Fruit fly (Drosophila melanogaster) whole organism, embryonic: Measurements from ENCODE around the gene Ugt35A1.
A peak's percentile ranks its signal among the peaks of the same experiment; 100 is the strongest.

Experiments used
- CG10274 ChIP-seq: fragments of 200-800 bp; sonication (Bioruptor generic); optimal IDR thresholded peaks from 3 replicates; lab custom pipeline; 2017; ENCODE audit warnings: missing biosample characterization, mild to moderate bottlenecking, missing genetic modification characterization
- CG10321 ChIP-seq: fragments of 200-800 bp; sonication (Bioruptor generic); IDR thresholded peaks from 2 replicates; pipeline ENCODE4 v1.3.6; 2022; ENCODE audit warnings: missing biosample characterization, missing genetic modification characterization
- CG11085 ChIP-seq: fragments of 200-800 bp; sonication (Bioruptor generic); IDR thresholded peaks from 2 replicates; pipeline ENCODE4 v1.3.6; 2022; ENCODE audit warnings: missing biosample characterization, missing genetic modification characterization
- CG11695 ChIP-seq: fragments of 200-800 bp; sonication (Bioruptor generic); IDR thresholded peaks from 3 replicates; pipeline ENCODE4 v1.3.6; 2022; ENCODE audit warnings: missing biosample characterization, missing genetic modification characterization
- CG11696 ChIP-seq: fragments of 200-800 bp; sonication (Bioruptor generic); IDR thresholded peaks from 2 replicates; pipeline ENCODE4 v1.3.6; 2022; ENCODE audit warnings: missing biosample characterization, missing genetic modification characterization
- CG12071 ChIP-seq: fragments of 200-800 bp; sonication (Bioruptor generic); optimal IDR thresholded peaks from 3 replicates; lab custom pipeline; 2018; ENCODE audit warnings: missing biosample characterization, mild to moderate bottlenecking, missing genetic modification characterization
- CG12104 ChIP-seq: fragments of 200-800 bp; sonication (Bioruptor generic); optimal IDR thresholded peaks from 3 replicates; lab custom pipeline; 2016; ENCODE audit warnings: missing biosample characterization, missing genetic modification characterization
- CG13424 ChIP-seq: fragments of 200-800 bp; sonication (Bioruptor generic); optimal IDR thresholded peaks from 2 replicates; lab custom pipeline; 2019; ENCODE audit warnings: missing biosample characterization, mild to moderate bottlenecking, missing genetic modification characterization, moderate library complexity
- CG13775 ChIP-seq: fragments of 200-800 bp; sonication (Bioruptor generic); optimal IDR thresholded peaks from 3 replicates; lab custom pipeline; 2017; ENCODE audit warnings: missing biosample characterization, mild to moderate bottlenecking, missing genetic modification characterization
- CG14050 ChIP-seq: fragments of 200-800 bp; sonication (Bioruptor generic); IDR thresholded peaks from 3 replicates; pipeline ENCODE4 v1.3.6; 2022; ENCODE audit warnings: missing biosample characterization, missing genetic modification characterization
- CG14441 ChIP-seq: fragments of 200-800 bp; sonication (Bioruptor generic); IDR thresholded peaks from 2 replicates; pipeline ENCODE4 v1.3.6; 2022; ENCODE audit warnings: missing biosample characterization, missing genetic modification characterization
- CG17568 ChIP-seq: fragments of 200-800 bp; sonication (Bioruptor generic); optimal IDR thresholded peaks from 2 replicates; lab custom pipeline; 2018; ENCODE audit warnings: missing biosample characterization, mild to moderate bottlenecking, missing genetic modification characterization, moderate library complexity
- CG3065 ChIP-seq: fragments of 200-800 bp; sonication (Bioruptor generic); optimal IDR thresholded peaks from 2 replicates; lab custom pipeline; 2016; ENCODE audit warnings: missing biosample characterization, missing genetic modification characterization
- CG31388 ChIP-seq: fragments of 200-800 bp; sonication (Bioruptor generic); optimal IDR thresholded peaks from 2 replicates; lab custom pipeline; 2016; ENCODE audit warnings: missing biosample characterization, missing genetic modification characterization
- CG4282 ChIP-seq: fragments of 200-800 bp; sonication (Bioruptor generic); optimal IDR thresholded peaks from 2 replicates; lab custom pipeline; 2016; ENCODE audit warnings: missing biosample characterization, missing genetic modification characterization
- CG4424 ChIP-seq: fragments of 200-800 bp; sonication (Bioruptor generic); optimal IDR thresholded peaks from 3 replicates; lab custom pipeline; 2016; ENCODE audit warnings: missing biosample characterization, missing genetic modification characterization
- CG4854 ChIP-seq: fragments of 200-800 bp; sonication (Bioruptor generic); optimal IDR thresholded peaks from 2 replicates; lab custom pipeline; 2016; ENCODE audit warnings: missing biosample characterization, missing genetic modification characterization, inconsistent platforms
- CG5953 ChIP-seq: fragments of 200-800 bp; sonication (Bioruptor generic); IDR thresholded peaks from 2 replicates; pipeline ENCODE4 v1.3.6; 2022; ENCODE audit warnings: missing biosample characterization, missing genetic modification characterization
- CG7357 ChIP-seq: fragments of 200-800 bp; sonication (Bioruptor generic); IDR thresholded peaks from 3 replicates; pipeline ENCODE4 v1.3.6; 2022; ENCODE audit warnings: missing biosample characterization, missing genetic modification characterization
- Drgx ChIP-seq: fragments of 200-800 bp; sonication (Bioruptor generic); IDR thresholded peaks from 2 replicates; pipeline ENCODE4 v1.3.6; 2022; ENCODE audit warnings: missing biosample characterization, missing genetic modification characterization
- H15 ChIP-seq: fragments of 200-800 bp; sonication (Bioruptor generic); IDR thresholded peaks from 3 replicates; pipeline ENCODE4 v1.3.6; 2022; ENCODE audit warnings: missing biosample characterization, missing genetic modification characterization
- Hand ChIP-seq: fragments of 200-800 bp; sonication (Bioruptor generic); optimal IDR thresholded peaks from 2 replicates; lab custom pipeline; 2017; ENCODE audit warnings: mild to moderate bottlenecking, missing biosample characterization, missing genetic modification reagents, missing genetic modification characterization
- HmgD ChIP-seq: fragments of 200-800 bp; sonication (Bioruptor generic); optimal IDR thresholded peaks from 3 replicates; lab custom pipeline; 2016; ENCODE audit warnings: missing biosample characterization, missing genetic modification characterization
- Mad ChIP-seq: fragments of 200-800 bp; sonication (Bioruptor generic); optimal IDR thresholded peaks from 2 replicates; lab custom pipeline; 2016; ENCODE audit warnings: missing biosample characterization, missing genetic modification characterization
- Max ChIP-seq: fragments of 200-800 bp; sonication (Bioruptor generic); optimal IDR thresholded peaks from 2 replicates; lab custom pipeline; 2016; ENCODE audit warnings: missing biosample characterization, mild to moderate bottlenecking, missing genetic modification characterization
- PHDP ChIP-seq: fragments of 200-800 bp; sonication (Bioruptor generic); optimal IDR thresholded peaks from 3 replicates; lab custom pipeline; 2018; ENCODE audit warnings: missing biosample characterization, mild to moderate bottlenecking, missing genetic modification characterization, moderate library complexity
- Sin3A ChIP-seq: fragments of >200 bp; optimal IDR thresholded peaks from 2 replicates; lab custom pipeline; 2018
- ash1 ChIP-seq: fragments of 200-800 bp; sonication (Bioruptor generic); optimal IDR thresholded peaks from 2 replicates; lab custom pipeline; 2018; ENCODE audit warnings: missing biosample characterization, mild to moderate bottlenecking, missing genetic modification characterization
- bigmax ChIP-seq: fragments of 200-800 bp; sonication (Bioruptor generic); optimal IDR thresholded peaks from 2 replicates; lab custom pipeline; 2018; ENCODE audit warnings: missing biosample characterization, mild to moderate bottlenecking, missing genetic modification characterization
- ci ChIP-seq: fragments of 200-800 bp; sonication (Bioruptor generic); IDR thresholded peaks from 3 replicates; pipeline ENCODE4 v1.3.6; 2022; ENCODE audit warnings: missing biosample characterization, missing genetic modification characterization
- croc ChIP-seq: fragments of 200-800 bp; sonication (Bioruptor generic); conservative IDR thresholded peaks from 3 replicates; pipeline ENCODE4 v1.3.6; 2022; ENCODE audit warnings: missing biosample characterization, missing genetic modification characterization
- cwo ChIP-seq: fragments of 200-800 bp; sonication (Bioruptor generic); optimal IDR thresholded peaks from 3 replicates; lab custom pipeline; 2017; ENCODE audit warnings: missing biosample characterization, missing genetic modification characterization, mild to moderate bottlenecking, moderate library complexity, missing genetic modification reagents
- disco-r ChIP-seq: fragments of 200-800 bp; sonication (Bioruptor generic); optimal IDR thresholded peaks from 2 replicates; lab custom pipeline; 2016; ENCODE audit warnings: missing biosample characterization, missing genetic modification characterization
- fd102C ChIP-seq: fragments of 200-800 bp; sonication (Bioruptor generic); optimal IDR thresholded peaks from 2 replicates; lab custom pipeline; 2018; ENCODE audit warnings: missing biosample characterization, mild to moderate bottlenecking, missing genetic modification characterization, moderate library complexity
- fru ChIP-seq: fragments of >200 bp; optimal IDR thresholded peaks from 2 replicates; lab custom pipeline; 2017
- gcm2 ChIP-seq: fragments of 200-800 bp; sonication (Bioruptor generic); optimal IDR thresholded peaks from 2 replicates; lab custom pipeline; 2016; ENCODE audit warnings: missing biosample characterization, missing genetic modification characterization
- hkb ChIP-seq, 2 experiments: fragments of 200-800 bp in 1 of 2; fragments of >200 bp in 1 of 2; sonication (Bioruptor generic) in 1 of 2; IDR thresholded peaks in 1 of 2; optimal IDR thresholded peaks in 1 of 2; 2 replicates each; pipeline versions ENCODE4 v1.3.6 to Lab custom; 2017 to 2022; ENCODE audit warnings: missing biosample characterization in 1 of 2, missing genetic modification characterization in 1 of 2
- jigr1 ChIP-seq: fragments of 200-800 bp; sonication (Bioruptor generic); IDR thresholded peaks from 3 replicates; pipeline ENCODE4 v1.3.6; 2022; ENCODE audit warnings: missing biosample characterization, missing genetic modification characterization
- kah ChIP-seq: fragments of 200-800 bp; sonication (Bioruptor generic); optimal IDR thresholded peaks from 2 replicates; lab custom pipeline; 2018; ENCODE audit warnings: missing biosample characterization, mild to moderate bottlenecking, missing genetic modification characterization
- kni ChIP-seq: fragments of 200-800 bp; sonication (Bioruptor generic); optimal IDR thresholded peaks from 3 replicates; lab custom pipeline; 2017; ENCODE audit warnings: mild to moderate bottlenecking, missing biosample characterization, missing genetic modification reagents, missing genetic modification characterization
- knrl ChIP-seq: fragments of 200-800 bp; sonication (Bioruptor generic); IDR thresholded peaks from 3 replicates; pipeline ENCODE4 v1.3.6; 2022; ENCODE audit warnings: missing biosample characterization, missing genetic modification characterization; ENCODE audit not compliant: partially characterized antibody
- lab ChIP-seq: fragments of 200-800 bp; sonication (Bioruptor generic); optimal IDR thresholded peaks from 3 replicates; lab custom pipeline; 2017; ENCODE audit warnings: missing biosample characterization, missing genetic modification characterization, mild to moderate bottlenecking, moderate library complexity, missing genetic modification reagents
- lov ChIP-seq, 2 experiments: fragments of 200-800 bp in 1 of 2; fragments of >200 bp in 1 of 2; sonication (Bioruptor generic) in 1 of 2; IDR thresholded peaks in 1 of 2; optimal IDR thresholded peaks in 1 of 2; 2 replicates in 1 of 2; 3 replicates in 1 of 2; pipeline versions ENCODE4 v1.3.6 to Lab custom; 2017 to 2022; ENCODE audit warnings: missing biosample characterization in 1 of 2, missing genetic modification characterization in 1 of 2
- mld ChIP-seq: fragments of 200-800 bp; sonication (Bioruptor generic); IDR thresholded peaks from 3 replicates; pipeline ENCODE4 v1.3.6; 2022; ENCODE audit warnings: missing biosample characterization, missing genetic modification characterization; ENCODE audit not compliant: partially characterized antibody
- prd ChIP-seq, 3 experiments: fragments of >200 bp in 2 of 3; fragments of 200-800 bp in 1 of 3; sonication (Bioruptor generic) in 1 of 3; optimal IDR thresholded peaks in 2 of 3; IDR thresholded peaks in 1 of 3; 2 replicates in 2 of 3; 3 replicates in 1 of 3; pipeline versions ENCODE4 v1.3.6 to Lab custom; 2017 to 2022; ENCODE audit warnings: missing biosample characterization in 1 of 3, missing genetic modification characterization in 1 of 3
- so ChIP-seq: fragments of 200-800 bp; sonication (Bioruptor generic); IDR thresholded peaks from 3 replicates; pipeline ENCODE4 v1.3.6; 2022; ENCODE audit warnings: missing biosample characterization, missing genetic modification characterization
- stc ChIP-seq: fragments of 200-800 bp; sonication (Bioruptor generic); IDR thresholded peaks from 2 replicates; pipeline ENCODE4 v1.3.6; 2022; ENCODE audit warnings: missing biosample characterization, missing genetic modification characterization
- stwl ChIP-seq: fragments of 200-800 bp; sonication (Bioruptor generic); optimal IDR thresholded peaks from 3 replicates; lab custom pipeline; 2018; ENCODE audit warnings: missing biosample characterization, mild to moderate bottlenecking, missing genetic modification characterization, moderate library complexity
- tio ChIP-seq: fragments of 200-800 bp; sonication (Bioruptor generic); optimal IDR thresholded peaks from 2 replicates; lab custom pipeline; 2017; ENCODE audit warnings: missing biosample characterization, missing genetic modification characterization, inconsistent platforms

Ugt35A1 gene

DNA sequence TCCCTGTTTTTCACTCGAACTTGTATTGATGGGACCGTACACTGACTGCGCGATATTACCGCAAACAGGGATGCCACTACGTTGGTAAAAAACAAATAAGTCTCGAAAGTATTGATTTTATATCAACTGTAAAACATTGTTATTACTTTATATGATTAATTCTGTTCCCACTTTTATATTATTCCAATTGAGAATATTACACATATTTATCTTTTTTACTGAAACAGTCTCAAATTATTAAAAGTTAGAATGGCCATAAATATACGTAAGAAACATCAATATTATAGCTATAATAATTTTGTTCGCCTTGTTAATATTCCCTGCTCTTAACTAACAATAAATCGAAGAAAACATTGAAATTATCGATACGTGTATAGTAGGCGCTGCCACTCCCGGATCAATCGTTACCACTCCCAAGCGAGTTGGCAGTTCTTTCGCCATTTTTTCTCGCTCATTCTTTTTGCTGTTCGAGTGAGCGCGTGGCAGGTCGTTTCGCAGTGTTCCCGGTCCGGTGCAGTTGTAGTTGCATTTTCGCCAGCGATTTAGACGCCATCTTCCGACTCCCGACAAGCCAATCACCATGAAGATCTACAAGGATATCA, 37.4 kb upstream of the Ugt35A1 start, which contains the start of the genes SdhC and Tctp (continued):
- TF ChIP-seq CG13775 (GFP tag; lab: Kevin White, UChicago), result peak; percentile 53
- peak; percentile 62 for TF ChIP-seq stwl
- TF ChIP-seq lov (optimal IDR thresholded peaks at IDR 0.05; lab: Kevin White, UChicago), result no peak
- no peak for TF ChIP-seq lov (GFP tag; IDR thresholded peaks at IDR 0.05; lab: Robert Waterston, UW)
- TF ChIP-seq CG12071 (GFP tag; lab: Kevin White, UChicago), result no peak
- TF ChIP-seq knrl (GFP tag; lab: Robert Waterston, UW), result peak; percentile 48; the same call in 2 of the 3 replicates
- TF ChIP-seq disco-r (GFP tag; lab: Kevin White, UChicago), result no peak
- TF ChIP-seq CG5953 (GFP tag; lab: Robert Waterston, UW), result 0 out of 2 replicates have a peak, but pooled peaks have one; percentile 31
- no peak for TF ChIP-seq CG11695 (GFP tag; lab: Robert Waterston, UW)
- no peak for TF ChIP-seq CG31388
- no peak for TF ChIP-seq jigr1
- TF ChIP-seq Hand (GFP tag; lab: Kevin White, UChicago), result no peak
- peak; percentile 41 for TF ChIP-seq lab (GFP tag; lab: Kevin White, UChicago)
- TF ChIP-seq gcm2 (GFP tag; lab: Kevin White, UChicago), result no peak
- no peak for TF ChIP-seq ash1 (GFP tag; lab: Kevin White, UChicago)
- TF ChIP-seq CG4282 (GFP tag; lab: Kevin White, UChicago), result no peak
- 0 out of 3 replicates have a peak, but pooled peaks have one; percentile 45 for TF ChIP-seq so (GFP tag; lab: Robert Waterston, UW)
- no peak for TF ChIP-seq cwo (GFP tag; lab: Kevin White, UChicago)
- no peak for TF ChIP-seq CG14050 (GFP tag; lab: Robert Waterston, UW)
- TF ChIP-seq Drgx (GFP tag; lab: Robert Waterston, UW), result 0 out of 2 replicates have a peak, but pooled peaks have one; percentile 7
- no peak for TF ChIP-seq croc
- TF ChIP-seq CG11696, result no peak
- no peak for TF ChIP-seq stc
- TF ChIP-seq mld (GFP tag; lab: Robert Waterston, UW), result no peak
- peak; percentile 60 for TF ChIP-seq CG13424 (tag; lab: Kevin White, UChicago)
- no peak for TF ChIP-seq fru (lab: Kevin White, UChicago)
- TF ChIP-seq CG14441 (GFP tag; lab: Robert Waterston, UW), result no peak
- TF ChIP-seq HmgD (GFP tag; lab: Kevin White, UChicago), result peak; percentile 34
- no peak for TF ChIP-seq CG11085 (GFP tag; lab: Robert Waterston, UW)
- peak; percentile 74 for TF ChIP-seq Sin3A
- TF ChIP-seq CG10321 (GFP tag; lab: Robert Waterston, UW), result peak; percentile 8; the same call in 1 of the 2 replicates
- peak; percentile 23; the same call in 1 of the 3 replicates for TF ChIP-seq ci
- no peak for TF ChIP-seq H15 (GFP tag; lab: Robert Waterston, UW)
- TF ChIP-seq bigmax (GFP tag; lab: Kevin White, UChicago), result peak; percentile 72
- TF ChIP-seq prd (optimal IDR thresholded peaks at IDR 0.05; lab: Kevin White, UChicago), result no peak
- TF ChIP-seq prd (GFP tag; IDR thresholded peaks at IDR 0.05; lab: Robert Waterston, UW), result no peak
- TF ChIP-seq Max (GFP tag; lab: Kevin White, UChicago), result peak; percentile 72
- TF ChIP-seq CG17568, result no peak
- peak; percentile 46 for TF ChIP-seq CG4424 (GFP tag; lab: Kevin White, UChicago)
- peak; percentile 20 for TF ChIP-seq Mad (GFP tag; lab: Kevin White, UChicago)
- no peak for TF ChIP-seq fd102C
- TF ChIP-seq CG4854, result no peak
- TF ChIP-seq CG10274 (GFP tag; lab: Kevin White, UChicago), result no peak
- TF ChIP-seq kni, result peak; percentile 37
- TF ChIP-seq CG3065, result peak; percentile 18
- TF ChIP-seq CG12104 (GFP tag; lab: Kevin White, UChicago), result peak; percentile 40
- TF ChIP-seq kah (GFP tag; lab: Kevin White, UChicago), result peak; percentile 13
- no peak for TF ChIP-seq CG7357 (GFP tag; lab: Robert Waterston, UW)
- TF ChIP-seq tio, result no peak
- TF ChIP-seq hkb (optimal IDR thresholded peaks at IDR 0.05; lab: Kevin White, UChicago), result peak; percentile 44
- 0 out of 2 replicates have a peak, but pooled peaks have one; percentile 7 for TF ChIP-seq hkb (GFP tag; IDR thresholded peaks at IDR 0.05; lab: Robert Waterston, UW)
- TF ChIP-seq PHDP (tag; lab: Kevin White, UChicago), result peak; percentile 4
